Fruit fly (Drosophila melanogaster): ENCODE results near the gene CG17636.

CG17636 gene

dm6 chrX:148326-148725, 21.8 kb upstream of the CG17636 start, which contains the start of gene CG17707:
CG17707 (minus strand) TSS chrX:148426.
- no peak for TF ChIP-seq CG6792 (GFP tag; optimal IDR thresholded peaks at IDR 0.05)
- no peak for TF ChIP-seq net (GFP tag; optimal IDR thresholded peaks at IDR 0.05)
- no peak for TF ChIP-seq dsx (GFP tag; optimal IDR thresholded peaks at IDR 0.05; ENCODE audit: poor library complexity, severe bottlenecking)
- no peak for TF ChIP-seq CG10631 (GFP tag; optimal IDR thresholded peaks at IDR 0.05)
- TF ChIP-seq CG6276 (GFP tag; optimal IDR thresholded peaks at IDR 0.05), result no peak
- TF ChIP-seq CG11294 (GFP tag; IDR thresholded peaks at IDR 0.05), result 0 out of 2 replicates have a peak, but pooled peaks have one; percentile 26
- no peak for TF ChIP-seq CG3032 (tag; optimal IDR thresholded peaks at IDR 0.05)
- TF ChIP-seq CG1621 (tag; optimal IDR thresholded peaks at IDR 0.05), result no peak
- TF ChIP-seq CG34406 (GFP tag; optimal IDR thresholded peaks at IDR 0.05), result no peak
- no peak for TF ChIP-seq Sox15 (GFP tag; optimal IDR thresholded peaks at IDR 0.05)
- TF ChIP-seq achi (GFP tag; optimal IDR thresholded peaks at IDR 0.05), result no peak
- TF ChIP-seq Lpt (GFP tag; optimal IDR thresholded peaks at IDR 0.05), result peak; percentile 12
- TF ChIP-seq vri (GFP tag; optimal IDR thresholded peaks at IDR 0.05), result no peak
- no peak for TF ChIP-seq CG3919 (GFP tag; optimal IDR thresholded peaks at IDR 0.05)

dm6 chrX:145081-145480, 18.6 kb upstream of the CG17636 start:
- no peak for TF ChIP-seq fkh (GFP tag; optimal IDR thresholded peaks at IDR 0.05)
- no peak for TF ChIP-seq fd85E (GFP tag; optimal IDR thresholded peaks at IDR 0.05)
- TF ChIP-seq CG7368 (GFP tag; optimal IDR thresholded peaks at IDR 0.05), result no peak
- TF ChIP-seq eg (GFP tag; IDR thresholded peaks at IDR 0.05), result no peak
- TF ChIP-seq OdsH (GFP tag; optimal IDR thresholded peaks at IDR 0.05), result no peak
- TF ChIP-seq Blimp-1 (GFP tag; optimal IDR thresholded peaks at IDR 0.05), result no peak
- no peak for TF ChIP-seq Gug (GFP tag; IDR thresholded peaks at IDR 0.05)
- TF ChIP-seq CG11762 (GFP tag; optimal IDR thresholded peaks at IDR 0.05; ENCODE audit: insufficient read depth), result no peak
- TF ChIP-seq CG32006 (GFP tag; optimal IDR thresholded peaks at IDR 0.05), result no peak
- TF ChIP-seq Eip75B (GFP tag; optimal IDR thresholded peaks at IDR 0.05), result no peak
- TF ChIP-seq Met (GFP tag; optimal IDR thresholded peaks at IDR 0.05), result no peak
- no peak for TF ChIP-seq CG1621 (tag; optimal IDR thresholded peaks at IDR 0.05)
- no peak for TF ChIP-seq CG10669 (GFP tag; optimal IDR thresholded peaks at IDR 0.05)
- TF ChIP-seq dac (GFP tag; optimal IDR thresholded peaks at IDR 0.05), result no peak
- no peak for TF ChIP-seq CG4318 (GFP tag; optimal IDR thresholded peaks at IDR 0.05)
- no peak for TF ChIP-seq Eip93F (GFP tag; optimal IDR thresholded peaks at IDR 0.05)
- no peak for TF ChIP-seq CG6163 (GFP tag; IDR thresholded peaks at IDR 0.05)
- no peak for TF ChIP-seq CG6792 (GFP tag; optimal IDR thresholded peaks at IDR 0.05)

dm6 chrX:141961-142360, 15.4 kb upstream of the CG17636 start:
- TF ChIP-seq Eip78C (GFP tag) (peak; percentile 86), Ets21C (GFP tag; optimal IDR thresholded peaks at IDR 0.05) (no peak), topi (GFP tag; optimal IDR thresholded peaks at IDR 0.05) (no peak), Hr38 (GFP tag; optimal IDR thresholded peaks at IDR 0.05) (no peak), lz (GFP tag; optimal IDR thresholded peaks at IDR 0.05) (peak; percentile 10), CG4318 (GFP tag; optimal IDR thresholded peaks at IDR 0.05) (no peak), CG6854 (GFP tag; optimal IDR thresholded peaks at IDR 0.05) (no peak), esn (GFP tag; optimal IDR thresholded peaks at IDR 0.05) (peak; percentile 1), Gug (GFP tag; IDR thresholded peaks at IDR 0.05) (no peak), Eip93F (GFP tag; optimal IDR thresholded peaks at IDR 0.05) (no peak), net (GFP tag; optimal IDR thresholded peaks at IDR 0.05) (no peak), CG10631 (GFP tag; optimal IDR thresholded peaks at IDR 0.05) (no peak), fkh (GFP tag; optimal IDR thresholded peaks at IDR 0.05) (peak; percentile 37), CG3032 (tag; optimal IDR thresholded peaks at IDR 0.05) (no peak), Sox14 (GFP tag; optimal IDR thresholded peaks at IDR 0.05) (peak; percentile 2), acj6 (GFP tag; optimal IDR thresholded peaks at IDR 0.05) (no peak), CG6808 (GFP tag; optimal IDR thresholded peaks at IDR 0.05) (no peak), CG6163 (GFP tag; IDR thresholded peaks at IDR 0.05) (no peak)
